Worm (Caenorhabditis elegans) whole organism, L2 larva: ENCODE results near the gene srh-73.

Source experiments
- aly-2 ChIP-seq: fragments of 150-350 bp; optimal IDR thresholded peaks from 2 replicates; lab custom pipeline; 2014; ENCODE audit warnings: missing biosample characterization, missing genetic modification characterization
- unc-39 ChIP-seq: fragments of 150-350 bp; optimal IDR thresholded peaks from 2 replicates; lab custom pipeline; 2014; ENCODE audit warnings: missing biosample characterization, missing genetic modification characterization

DNA sequence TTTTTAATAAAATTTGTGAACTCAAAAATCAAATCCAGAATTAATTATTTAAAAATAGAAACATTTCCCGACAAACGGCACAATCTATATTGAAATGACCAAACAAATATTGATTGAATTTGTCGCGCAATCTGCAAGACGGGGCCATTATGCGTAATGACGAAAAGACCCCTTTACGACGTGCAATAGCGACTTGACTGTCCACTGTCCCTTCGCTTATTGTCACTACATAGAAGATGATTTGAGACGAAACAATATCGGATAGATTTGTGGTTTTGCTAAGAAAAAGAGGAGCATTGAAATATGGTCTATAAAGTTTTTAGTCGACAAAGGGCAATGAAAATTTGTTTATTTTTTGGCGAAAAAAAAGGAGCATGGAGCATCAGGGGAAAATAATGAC is 39.0 kb downstream of the srh-73 start:
- no peak for TF ChIP-seq unc-39
- no peak for TF ChIP-seq aly-2 (tag; lab: Kevin White, UChicago)
